Fruit fly (Drosophila melanogaster): Measurements from ENCODE around the gene Zmynd10.

Zmynd10 gene

dm6 chr3L:13022854-13023560 is 3.2 kb downstream of the Zmynd10 start, which contains the start of gene RpS12:
TSS of gene RpS12 (plus strand) at chr3L:13023352.
- TF ChIP-seq cg (GFP tag; optimal IDR thresholded peaks at IDR 0.05) = no peak
- TF ChIP-seq tna (GFP tag; IDR thresholded peaks at IDR 0.05; ENCODE audit: partially characterized antibody) = peak; percentile 63
- TF ChIP-seq MESR4 (GFP tag; optimal IDR thresholded peaks at IDR 0.05) = peak; percentile 99
- peak; percentile 83 for TF ChIP-seq CG8089 (GFP tag; optimal IDR thresholded peaks at IDR 0.05)
- peak; percentile 65 for TF ChIP-seq CG3995 (GFP tag; optimal IDR thresholded peaks at IDR 0.05)
- TF ChIP-seq Nf-YA (GFP tag; IDR thresholded peaks at IDR 0.05) = peak; percentile 58
- peak; percentile 59 for TF ChIP-seq CG4820 (GFP tag; optimal IDR thresholded peaks at IDR 0.05)
- peak; percentile 58 for TF ChIP-seq al (GFP tag; IDR thresholded peaks at IDR 0.05)
- TF ChIP-seq ind (GFP tag; optimal IDR thresholded peaks at IDR 0.05) = peak; percentile 65
- peak; percentile 50; the same call in 1 of the 2 replicates for TF ChIP-seq gsb (GFP tag; IDR thresholded peaks at IDR 0.05)
- no peak for TF ChIP-seq z (GFP tag; IDR thresholded peaks at IDR 0.05)
- no peak for TF ChIP-seq Dip2 (GFP tag; IDR thresholded peaks at IDR 0.05)
- peak; percentile 58 for TF ChIP-seq Bdp1 (GFP tag; optimal IDR thresholded peaks at IDR 0.05)
- TF ChIP-seq Hr78 (GFP tag; optimal IDR thresholded peaks at IDR 0.05) = no peak
- TF ChIP-seq CG12744 (GFP tag; optimal IDR thresholded peaks at IDR 0.05) = peak; percentile 72
- peak; percentile 69 for TF ChIP-seq ttk (GFP tag; IDR thresholded peaks at IDR 0.05)
- peak; percentile 86 for TF ChIP-seq mirr (GFP tag; optimal IDR thresholded peaks at IDR 0.05)
- peak; percentile 17; the same call in 1 of the 2 replicates for TF ChIP-seq ham (GFP tag; IDR thresholded peaks at IDR 0.05)
- TF ChIP-seq repo (GFP tag; optimal IDR thresholded peaks at IDR 0.05) = peak; percentile 72
- TF ChIP-seq mam (GFP tag; optimal IDR thresholded peaks at IDR 0.05) = peak; percentile 84
- TF ChIP-seq Spps (tag; optimal IDR thresholded peaks at IDR 0.05) = no peak
- peak; percentile 81 for TF ChIP-seq Atf3 (GFP tag; optimal IDR thresholded peaks at IDR 0.05)
- 0 out of 2 replicates have a peak, but pooled peaks have one; percentile 21 for TF ChIP-seq peb (GFP tag; IDR thresholded peaks at IDR 0.05)
- TF ChIP-seq row (GFP tag; IDR thresholded peaks at IDR 0.05) = peak; percentile 80
- TF ChIP-seq org-1 (GFP tag; optimal IDR thresholded peaks at IDR 0.05) = peak; percentile 50
- no peak for TF ChIP-seq CG8478 (optimal IDR thresholded peaks at IDR 0.05)
- peak; percentile 22 for TF ChIP-seq kni (GFP tag; optimal IDR thresholded peaks at IDR 0.05)
- peak; percentile 38; the same call in 1 of the 2 replicates for TF ChIP-seq E2f2 (GFP tag; IDR thresholded peaks at IDR 0.05)
- peak; percentile 55 for TF ChIP-seq Hr3 (GFP tag; optimal IDR thresholded peaks at IDR 0.05)
- peak; percentile 77 for TF ChIP-seq CG14441 (GFP tag; IDR thresholded peaks at IDR 0.05)
- peak; percentile 82 for TF ChIP-seq gro (GFP tag; optimal IDR thresholded peaks at IDR 0.05)
- peak; percentile 65 for TF ChIP-seq Sox100B (GFP tag; optimal IDR thresholded peaks at IDR 0.05)
- peak; percentile 74 for TF ChIP-seq stwl (tag; optimal IDR thresholded peaks at IDR 0.05)
- TF ChIP-seq Trl (optimal IDR thresholded peaks at IDR 0.05) = no peak
- peak; percentile 88 for TF ChIP-seq Trl (GFP tag; optimal IDR thresholded peaks at IDR 0.05)
- peak; percentile 47 for TF ChIP-seq CG9437 (GFP tag; optimal IDR thresholded peaks at IDR 0.05)
- peak; percentile 51 for TF ChIP-seq CG7928 (GFP tag; optimal IDR thresholded peaks at IDR 0.05)
- peak; percentile 64; the same call in 1 of the 2 replicates for TF ChIP-seq toy (GFP tag; IDR thresholded peaks at IDR 0.05)
- peak; percentile 81 for TF ChIP-seq nau (GFP tag; optimal IDR thresholded peaks at IDR 0.05)
- TF ChIP-seq CG3838 (GFP tag; optimal IDR thresholded peaks at IDR 0.05) = peak; percentile 49
- peak; percentile 46 for TF ChIP-seq CG14667 (GFP tag; IDR thresholded peaks at IDR 0.05)
- TF ChIP-seq tup (GFP tag; optimal IDR thresholded peaks at IDR 0.05) = peak; percentile 37
- TF ChIP-seq bbx (GFP tag; IDR thresholded peaks at IDR 0.05; ENCODE audit: partially characterized antibody) = peak; percentile 88
- TF ChIP-seq H15 (GFP tag; IDR thresholded peaks at IDR 0.05) = peak; percentile 79; the same call in 2 of the 3 replicates
- TF ChIP-seq wek (GFP tag; optimal IDR thresholded peaks at IDR 0.05) = peak; percentile 88
- TF ChIP-seq nerfin-2 (GFP tag; IDR thresholded peaks at IDR 0.05; ENCODE audit: partially characterized antibody) = 0 out of 2 replicates have a peak, but pooled peaks have one; percentile 51
- TF ChIP-seq CG33213 (GFP tag; optimal IDR thresholded peaks at IDR 0.05) = peak; percentile 81
- TF ChIP-seq ems (GFP tag; optimal IDR thresholded peaks at IDR 0.05) = peak; percentile 68
- TF ChIP-seq CG4854 (GFP tag; optimal IDR thresholded peaks at IDR 0.05) = peak; percentile 71
- TF ChIP-seq Ets65A (GFP tag) = peak; percentile 99
- peak; percentile 82 for TF ChIP-seq otp (GFP tag; IDR thresholded peaks at IDR 0.05)
